Fruit fly (Drosophila melanogaster) whole organism, embryonic: ENCODE results near the gene Best2.

ENCODE experiments used
- CG10274 ChIP-seq: fragments of 200-800 bp; sonication (Bioruptor generic); optimal IDR thresholded peaks from 3 replicates; lab custom pipeline; 2017; ENCODE audit warnings: missing biosample characterization, mild to moderate bottlenecking, missing genetic modification characterization
- CG11696 ChIP-seq: fragments of 200-800 bp; sonication (Bioruptor generic); IDR thresholded peaks from 2 replicates; pipeline ENCODE4 v1.3.6; 2022; ENCODE audit warnings: missing biosample characterization, missing genetic modification characterization
- CG12104 ChIP-seq: fragments of 200-800 bp; sonication (Bioruptor generic); optimal IDR thresholded peaks from 3 replicates; lab custom pipeline; 2016; ENCODE audit warnings: missing biosample characterization, missing genetic modification characterization
- CG15269 ChIP-seq: fragments of 200-800 bp; sonication (Bioruptor generic); optimal IDR thresholded peaks from 2 replicates; lab custom pipeline; 2018; ENCODE audit warnings: missing biosample characterization, mild to moderate bottlenecking, missing genetic modification characterization, moderate library complexity
- CG15601 ChIP-seq: fragments of 200-800 bp; sonication (Bioruptor generic); optimal IDR thresholded peaks from 3 replicates; lab custom pipeline; 2019; ENCODE audit warnings: missing biosample characterization, mild to moderate bottlenecking, missing genetic modification characterization, moderate library complexity
- CG17359 ChIP-seq: fragments of 200-800 bp; sonication (Bioruptor generic); optimal IDR thresholded peaks from 3 replicates; lab custom pipeline; 2018; ENCODE audit warnings: missing biosample characterization, mild to moderate bottlenecking, missing genetic modification characterization, moderate library complexity
- CG2889 ChIP-seq: fragments of 200-800 bp; sonication (Bioruptor generic); IDR thresholded peaks from 3 replicates; pipeline ENCODE4 v1.3.6; 2022; ENCODE audit warnings: missing biosample characterization, missing genetic modification characterization
- CG31365 ChIP-seq: fragments of 200-800 bp; sonication (Bioruptor generic); optimal IDR thresholded peaks from 2 replicates; lab custom pipeline; 2018; ENCODE audit warnings: missing biosample characterization, mild to moderate bottlenecking, missing genetic modification characterization
- CG33213 ChIP-seq: fragments of 200-800 bp; sonication (Bioruptor generic); optimal IDR thresholded peaks from 3 replicates; lab custom pipeline; 2016; ENCODE audit warnings: missing biosample characterization, missing genetic modification characterization
- CG42726 ChIP-seq: fragments of 200-800 bp; sonication (Bioruptor generic); IDR thresholded peaks from 2 replicates; pipeline ENCODE4 v1.3.6; 2022; ENCODE audit warnings: missing biosample characterization, missing genetic modification characterization; ENCODE audit not compliant: partially characterized antibody
- CG4424 ChIP-seq: fragments of 200-800 bp; sonication (Bioruptor generic); optimal IDR thresholded peaks from 3 replicates; lab custom pipeline; 2016; ENCODE audit warnings: missing biosample characterization, missing genetic modification characterization
- CG4707 ChIP-seq: fragments of 200-800 bp; sonication (Bioruptor generic); optimal IDR thresholded peaks from 2 replicates; lab custom pipeline; 2018; ENCODE audit warnings: missing biosample characterization, mild to moderate bottlenecking, missing genetic modification characterization, moderate library complexity
- CG6175 ChIP-seq: fragments of 200-800 bp; sonication (Bioruptor generic); IDR thresholded peaks from 3 replicates; pipeline ENCODE4 v1.3.6; 2022; ENCODE audit warnings: missing biosample characterization, missing genetic modification characterization
- CG6689 ChIP-seq: fragments of 200-800 bp; sonication (Bioruptor generic); IDR thresholded peaks from 2 replicates; pipeline ENCODE4 v1.3.6; 2022; ENCODE audit warnings: missing biosample characterization, missing genetic modification characterization
- CG6791 ChIP-seq: fragments of 200-800 bp; sonication (Bioruptor generic); IDR thresholded peaks from 3 replicates; pipeline ENCODE4 v1.3.6; 2022; ENCODE audit warnings: missing biosample characterization, missing genetic modification characterization; ENCODE audit not compliant: partially characterized antibody
- CG7839 ChIP-seq: fragments of 200-800 bp; sonication (Bioruptor generic); optimal IDR thresholded peaks from 3 replicates; lab custom pipeline; 2018; ENCODE audit warnings: missing biosample characterization, mild to moderate bottlenecking, missing genetic modification characterization, moderate library complexity
- CG8290 ChIP-seq, 3 experiments: fragments of 200-800 bp; sonication (Bioruptor generic); optimal IDR thresholded peaks; 2 replicates each; lab custom pipeline; 2016 to 2019; ENCODE audit warnings: missing biosample characterization in 3 of 3, missing genetic modification characterization in 3 of 3, mild to moderate bottlenecking in 2 of 3, moderate library complexity in 1 of 3
- CG9609 ChIP-seq: fragments of 200-800 bp; sonication (Bioruptor generic); optimal IDR thresholded peaks from 3 replicates; lab custom pipeline; 2016; ENCODE audit warnings: missing biosample characterization, missing genetic modification characterization
- CG9797 ChIP-seq: fragments of 200-800 bp; sonication (Bioruptor generic); optimal IDR thresholded peaks from 3 replicates; lab custom pipeline; 2018; ENCODE audit warnings: missing biosample characterization, mild to moderate bottlenecking, missing genetic modification characterization
- CG9817 ChIP-seq: fragments of 200-800 bp; sonication (Bioruptor generic); optimal IDR thresholded peaks from 2 replicates; lab custom pipeline; 2018; ENCODE audit warnings: missing biosample characterization, mild to moderate bottlenecking, missing genetic modification characterization, moderate library complexity
- CkIIα-i1 ChIP-seq: fragments of 200-800 bp; sonication (Bioruptor generic); IDR thresholded peaks from 2 replicates; pipeline ENCODE4 v1.3.6; 2022; ENCODE audit warnings: missing biosample characterization, missing genetic modification characterization
- Dip3 ChIP-seq: fragments of 200-800 bp; sonication (Bioruptor generic); optimal IDR thresholded peaks from 3 replicates; lab custom pipeline; 2016; ENCODE audit warnings: missing biosample characterization, missing genetic modification characterization
- Fer1 ChIP-seq: fragments of 200-800 bp; sonication (Bioruptor generic); optimal IDR thresholded peaks from 2 replicates; lab custom pipeline; 2017; ENCODE audit warnings: missing biosample characterization, mild to moderate bottlenecking, missing genetic modification characterization
- Gsc ChIP-seq: fragments of 200-800 bp; sonication (Bioruptor generic); IDR thresholded peaks from 2 replicates; pipeline ENCODE4 v1.3.6; 2022; ENCODE audit warnings: missing biosample characterization, missing genetic modification characterization
- MESR4 ChIP-seq: fragments of 200-800 bp; sonication (Bioruptor generic); optimal IDR thresholded peaks from 2 replicates; lab custom pipeline; 2018; ENCODE audit warnings: missing biosample characterization, mild to moderate bottlenecking, missing genetic modification characterization, moderate library complexity
- MTF-1 ChIP-seq: fragments of 200-800 bp; sonication (Bioruptor generic); optimal IDR thresholded peaks from 2 replicates; lab custom pipeline; 2018; ENCODE audit warnings: missing biosample characterization, mild to moderate bottlenecking, missing genetic modification characterization, borderline replicate concordance
- Max ChIP-seq: fragments of 200-800 bp; sonication (Bioruptor generic); optimal IDR thresholded peaks from 2 replicates; lab custom pipeline; 2016; ENCODE audit warnings: missing biosample characterization, mild to moderate bottlenecking, missing genetic modification characterization
- Meics ChIP-seq: fragments of 200-800 bp; sonication (Bioruptor generic); optimal IDR thresholded peaks from 2 replicates; lab custom pipeline; 2017; ENCODE audit warnings: missing biosample characterization, mild to moderate bottlenecking, missing genetic modification characterization
- Nf-YC ChIP-seq: fragments of 200-800 bp; optimal IDR thresholded peaks from 3 replicates; lab custom pipeline; 2019; ENCODE audit warnings: missing biosample characterization, mild to moderate bottlenecking, missing genetic modification characterization, moderate library complexity
- Optix ChIP-seq: fragments of 200-800 bp; sonication (Bioruptor generic); IDR thresholded peaks from 3 replicates; pipeline ENCODE4 v1.3.6; 2022; ENCODE audit warnings: missing biosample characterization, missing genetic modification characterization
- Rfx ChIP-seq: fragments of 200-800 bp; sonication (Bioruptor generic); IDR thresholded peaks from 2 replicates; pipeline ENCODE4 v1.3.6; 2022; ENCODE audit warnings: missing biosample characterization, missing genetic modification characterization
- Rx ChIP-seq: fragments of 200-800 bp; sonication (Bioruptor generic); IDR thresholded peaks from 2 replicates; pipeline ENCODE4 v1.3.6; 2022; ENCODE audit warnings: missing biosample characterization, missing genetic modification characterization
- Scr ChIP-seq: fragments of 200-800 bp; sonication (Bioruptor generic); IDR thresholded peaks from 2 replicates; pipeline ENCODE4 v1.3.6; 2022; ENCODE audit warnings: missing biosample characterization, missing genetic modification characterization; ENCODE audit not compliant: partially characterized antibody
- Spps ChIP-seq: fragments of 200-800 bp; sonication (Bioruptor generic); optimal IDR thresholded peaks from 2 replicates; lab custom pipeline; 2018; ENCODE audit warnings: missing biosample characterization, mild to moderate bottlenecking, missing genetic modification characterization
- abd-A ChIP-seq: fragments of 200-800 bp; sonication (Bioruptor generic); optimal IDR thresholded peaks from 3 replicates; lab custom pipeline; 2019; ENCODE audit warnings: missing biosample characterization, mild to moderate bottlenecking, missing genetic modification characterization, moderate library complexity
- ara ChIP-seq: fragments of 200-800 bp; sonication (Bioruptor generic); IDR thresholded peaks from 2 replicates; pipeline ENCODE4 v1.3.6; 2022; ENCODE audit warnings: missing biosample characterization, missing genetic modification characterization
- bab2 ChIP-seq: fragments of 200-800 bp; sonication (Bioruptor generic); optimal IDR thresholded peaks from 2 replicates; lab custom pipeline; 2016; ENCODE audit warnings: missing biosample characterization, missing genetic modification characterization
- chm ChIP-seq: fragments of 200-800 bp; sonication (Bioruptor generic); IDR thresholded peaks from 2 replicates; pipeline ENCODE4 v1.3.6; 2022; ENCODE audit warnings: missing biosample characterization, missing genetic modification characterization
- da ChIP-seq: fragments of 200-800 bp; sonication (Bioruptor generic); optimal IDR thresholded peaks from 2 replicates; lab custom pipeline; 2016; ENCODE audit warnings: missing biosample characterization, missing genetic modification characterization
- ems ChIP-seq: fragments of 200-800 bp; sonication (Bioruptor generic); optimal IDR thresholded peaks from 3 replicates; lab custom pipeline; 2016; ENCODE audit warnings: missing biosample characterization, missing genetic modification characterization
- esg ChIP-seq: fragments of 200-800 bp; sonication (Bioruptor generic); conservative IDR thresholded peaks from 2 replicates; pipeline ENCODE4 v1.3.6; 2022; ENCODE audit warnings: missing biosample characterization, missing genetic modification characterization
- ftz-f1 ChIP-seq: fragments of 200-800 bp; sonication (Bioruptor generic); optimal IDR thresholded peaks from 2 replicates; lab custom pipeline; 2016; ENCODE audit warnings: missing biosample characterization, missing genetic modification characterization
- hkb ChIP-seq, 2 experiments: fragments of 200-800 bp in 1 of 2; fragments of >200 bp in 1 of 2; sonication (Bioruptor generic) in 1 of 2; IDR thresholded peaks in 1 of 2; optimal IDR thresholded peaks in 1 of 2; 2 replicates each; pipeline versions ENCODE4 v1.3.6 to Lab custom; 2017 to 2022; ENCODE audit warnings: missing biosample characterization in 1 of 2, missing genetic modification characterization in 1 of 2
- ken ChIP-seq: fragments of 200-800 bp; sonication (Bioruptor generic); IDR thresholded peaks from 3 replicates; pipeline ENCODE4 v1.3.6; 2022; ENCODE audit warnings: missing biosample characterization, missing genetic modification characterization
- pfk ChIP-seq: fragments of 200-800 bp; sonication (Bioruptor generic); optimal IDR thresholded peaks from 2 replicates; lab custom pipeline; 2018; ENCODE audit warnings: missing biosample characterization, mild to moderate bottlenecking, missing genetic modification characterization, moderate library complexity
- pum ChIP-seq: fragments of 200-800 bp; sonication (Bioruptor generic); optimal IDR thresholded peaks from 2 replicates; lab custom pipeline; 2016; ENCODE audit warnings: missing biosample characterization, missing genetic modification characterization
- salm ChIP-seq: fragments of 200-800 bp; sonication (Bioruptor generic); optimal IDR thresholded peaks from 2 replicates; lab custom pipeline; 2018; ENCODE audit warnings: missing biosample characterization, mild to moderate bottlenecking, missing genetic modification characterization
- sens-2 ChIP-seq: fragments of 200-800 bp; sonication (Bioruptor generic); IDR thresholded peaks from 2 replicates; pipeline ENCODE4 v1.3.6; 2022; ENCODE audit warnings: missing biosample characterization, missing genetic modification characterization
- shn ChIP-seq: fragments of 200-800 bp; sonication (Bioruptor generic); optimal IDR thresholded peaks from 3 replicates; lab custom pipeline; 2016; ENCODE audit warnings: missing biosample characterization, missing genetic modification characterization
- tx ChIP-seq: fragments of 200-800 bp; sonication (Bioruptor generic); optimal IDR thresholded peaks from 2 replicates; lab custom pipeline; 2016; ENCODE audit warnings: missing biosample characterization, missing genetic modification characterization
- wor ChIP-seq: fragments of 200-800 bp; sonication (Bioruptor generic); IDR thresholded peaks from 2 replicates; pipeline ENCODE4 v1.3.6; 2022; ENCODE audit warnings: missing biosample characterization, missing genetic modification characterization

Best2 gene

DNA sequence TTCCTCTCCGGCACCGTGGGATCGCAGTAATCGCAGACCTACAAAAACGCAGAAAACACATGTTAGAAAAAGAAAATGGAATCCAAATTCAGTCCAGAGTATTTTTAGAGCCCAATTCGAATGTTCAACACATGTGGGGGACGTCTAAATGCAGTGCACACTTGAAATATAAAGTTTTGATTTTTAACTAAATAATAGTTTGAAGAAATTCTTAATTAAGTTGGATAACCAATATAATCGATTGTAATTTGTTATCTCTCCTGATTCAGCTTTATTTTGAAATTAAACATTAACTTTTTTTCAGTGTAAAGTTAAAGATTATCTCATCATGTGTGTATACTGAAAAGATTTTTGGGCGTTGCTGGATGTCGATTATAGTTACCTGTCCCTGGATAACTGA is 39.3 kb downstream of the Best2 start (continued):
- no peak for TF ChIP-seq Rfx (GFP tag; lab: Robert Waterston, UW)
- TF ChIP-seq esg = peak; percentile 66
- TF ChIP-seq CG4707 (GFP tag; lab: Kevin White, UChicago) = peak; percentile 45
- TF ChIP-seq MTF-1 (GFP tag; lab: Kevin White, UChicago) = peak; percentile 9
- TF ChIP-seq hkb (optimal IDR thresholded peaks at IDR 0.05; lab: Kevin White, UChicago) = no peak
- peak; percentile 53; the same call in 1 of the 2 replicates for TF ChIP-seq hkb (GFP tag; IDR thresholded peaks at IDR 0.05; lab: Robert Waterston, UW)
- TF ChIP-seq pum = peak; percentile 57
- no peak for TF ChIP-seq abd-A
- no peak for TF ChIP-seq Scr (GFP tag; lab: Robert Waterston, UW)
- TF ChIP-seq Rx (GFP tag; lab: Robert Waterston, UW) = no peak
- peak; percentile 78 for TF ChIP-seq CG4424 (GFP tag; lab: Kevin White, UChicago)
- no peak for TF ChIP-seq CG42726 (GFP tag; lab: Robert Waterston, UW)
- TF ChIP-seq CG6175 (GFP tag; lab: Robert Waterston, UW) = no peak
- TF ChIP-seq salm (tag; lab: Kevin White, UChicago) = peak; percentile 61
- TF ChIP-seq CG2889 (GFP tag; lab: Robert Waterston, UW) = no peak
- peak; percentile 60 for TF ChIP-seq chm (GFP tag; lab: Robert Waterston, UW)
- TF ChIP-seq Max = no peak
- TF ChIP-seq CG12104 = peak; percentile 37
- TF ChIP-seq Fer1 (GFP tag; lab: Kevin White, UChicago) = no peak
- peak; percentile 48; the same call in 1 of the 2 replicates for TF ChIP-seq sens-2
- no peak for TF ChIP-seq CG31365
- TF ChIP-seq Spps (tag; lab: Kevin White, UChicago) = peak; percentile 87
- no peak for TF ChIP-seq Gsc (GFP tag; lab: Robert Waterston, UW)
- no peak for TF ChIP-seq CkIIα-i1 (GFP tag; lab: Robert Waterston, UW)
- no peak for TF ChIP-seq Optix
- TF ChIP-seq CG9609 (GFP tag; lab: Kevin White, UChicago) = no peak
- TF ChIP-seq CG8290 (GFP tag; optimal IDR thresholded peaks at IDR 0.05; lab: Kevin White, UChicago) = no peak
- TF ChIP-seq CG8290 (tag; optimal IDR thresholded peaks at IDR 0.05; lab: Kevin White, UChicago) = no peak
- no peak for TF ChIP-seq CG10274 (GFP tag; lab: Kevin White, UChicago)
- peak; percentile 81 for TF ChIP-seq ara (GFP tag; lab: Robert Waterston, UW)
- peak; percentile 75 for TF ChIP-seq CG6689 (GFP tag; lab: Robert Waterston, UW)
- peak; percentile 70; the same call in 1 of the 3 replicates for TF ChIP-seq ken (GFP tag; lab: Robert Waterston, UW)
- no peak for TF ChIP-seq shn (GFP tag; lab: Kevin White, UChicago)
- peak; percentile 53 for TF ChIP-seq bab2 (GFP tag; lab: Kevin White, UChicago)
- peak; percentile 29 for TF ChIP-seq CG9817
- TF ChIP-seq ems = no peak
- TF ChIP-seq tx = no peak
- no peak for TF ChIP-seq da (GFP tag; lab: Kevin White, UChicago)
- TF ChIP-seq CG17359 (tag; lab: Kevin White, UChicago) = peak; percentile 80
- no peak for TF ChIP-seq CG11696
- peak; percentile 60 for TF ChIP-seq CG15269 (tag; lab: Kevin White, UChicago)
- 0 out of 2 replicates have a peak, but pooled peaks have one; percentile 32 for TF ChIP-seq wor (GFP tag; lab: Robert Waterston, UW)
- TF ChIP-seq Meics (GFP tag; lab: Kevin White, UChicago) = no peak
- TF ChIP-seq Nf-YC (tag; lab: Kevin White, UChicago) = no peak
- TF ChIP-seq pfk (GFP tag; lab: Kevin White, UChicago) = no peak
- TF ChIP-seq CG7839 = peak; percentile 81
- TF ChIP-seq Dip3 = no peak
- TF ChIP-seq CG15601 (tag; lab: Kevin White, UChicago) = peak; percentile 84
- no peak for TF ChIP-seq ftz-f1 (GFP tag; lab: Kevin White, UChicago)
- no peak for TF ChIP-seq MESR4 (GFP tag; lab: Kevin White, UChicago)
- no peak for TF ChIP-seq CG9797 (GFP tag; lab: Kevin White, UChicago)
- no peak for TF ChIP-seq CG6791
- TF ChIP-seq CG33213 (GFP tag; lab: Kevin White, UChicago) = no peak
